Fruit fly (Drosophila melanogaster): ENCODE results near the gene CG7304.

The CG7304 gene

dm6 chr3L:15662510-15662909, 17.0 kb upstream of the CG7304 start:
- TF ChIP-seq CG9948 (tag; optimal IDR thresholded peaks at IDR 0.05) (no peak), fd96Ca (GFP tag; IDR thresholded peaks at IDR 0.05) (no peak), CG8159 (tag; optimal IDR thresholded peaks at IDR 0.05) (no peak), CG14655 (GFP tag; optimal IDR thresholded peaks at IDR 0.05) (no peak), CG12605 (GFP tag; IDR thresholded peaks at IDR 0.05) (no peak)

- no peak for TF ChIP-seq CG8159 (tag; optimal IDR thresholded peaks at IDR 0.05)
- TF ChIP-seq D1 (tag; optimal IDR thresholded peaks at IDR 0.05), result no peak
- no peak for TF ChIP-seq Ets98B (GFP tag; IDR thresholded peaks at IDR 0.05)
- TF ChIP-seq rn (GFP tag; IDR thresholded peaks at IDR 0.05), result no peak
Observed at dm6 chr3L:15664199-15664794, 15.2 kb upstream of the CG7304 start.

- TF ChIP-seq CG34367 (tag; optimal IDR thresholded peaks at IDR 0.05) (no peak), fd96Ca (GFP tag; IDR thresholded peaks at IDR 0.05) (no peak), Snoo (tag; optimal IDR thresholded peaks at IDR 0.05) (no peak), Ets98B (GFP tag; IDR thresholded peaks at IDR 0.05) (no peak), D1 (tag; optimal IDR thresholded peaks at IDR 0.05) (no peak), CG8301 (tag; optimal IDR thresholded peaks at IDR 0.05) (no peak), CG10348 (GFP tag; IDR thresholded peaks at IDR 0.05) (no peak), CG15710 (tag; optimal IDR thresholded peaks at IDR 0.05) (no peak), rn (GFP tag; IDR thresholded peaks at IDR 0.05) (no peak), gl (tag; optimal IDR thresholded peaks at IDR 0.05) (no peak), CG13204 (GFP tag; optimal IDR thresholded peaks at IDR 0.05) (no peak), Pif1B (GFP tag; optimal IDR thresholded peaks at IDR 0.05) (no peak), CG14655 (GFP tag; optimal IDR thresholded peaks at IDR 0.05) (no peak), CG4496 (GFP tag; IDR thresholded peaks at IDR 0.05) (no peak)
Observed at dm6 chr3L:15665741-15666140, 13.8 kb upstream of the CG7304 start.

dm6 chr3L:15669939-15670338, 9.6 kb upstream of the CG7304 start:
- TF ChIP-seq CG9948 (tag; optimal IDR thresholded peaks at IDR 0.05) (no peak), CG14655 (GFP tag; optimal IDR thresholded peaks at IDR 0.05) (no peak), D1 (tag; optimal IDR thresholded peaks at IDR 0.05) (no peak), CG17806 (tag; optimal IDR thresholded peaks at IDR 0.05) (no peak), CG12605 (GFP tag; IDR thresholded peaks at IDR 0.05) (no peak), CG13204 (GFP tag; optimal IDR thresholded peaks at IDR 0.05) (no peak), EcR (GFP tag; optimal IDR thresholded peaks at IDR 0.05) (no peak), CG8159 (tag; optimal IDR thresholded peaks at IDR 0.05) (no peak), Pif1B (GFP tag; optimal IDR thresholded peaks at IDR 0.05) (no peak), Ets98B (GFP tag; IDR thresholded peaks at IDR 0.05) (no peak), CG34367 (tag; optimal IDR thresholded peaks at IDR 0.05) (no peak), gl (tag; optimal IDR thresholded peaks at IDR 0.05) (no peak), CG8301 (tag; optimal IDR thresholded peaks at IDR 0.05) (no peak), CG15710 (tag; optimal IDR thresholded peaks at IDR 0.05) (no peak), CG32121 (GFP tag; IDR thresholded peaks at IDR 0.05) (no peak)

DNA sequence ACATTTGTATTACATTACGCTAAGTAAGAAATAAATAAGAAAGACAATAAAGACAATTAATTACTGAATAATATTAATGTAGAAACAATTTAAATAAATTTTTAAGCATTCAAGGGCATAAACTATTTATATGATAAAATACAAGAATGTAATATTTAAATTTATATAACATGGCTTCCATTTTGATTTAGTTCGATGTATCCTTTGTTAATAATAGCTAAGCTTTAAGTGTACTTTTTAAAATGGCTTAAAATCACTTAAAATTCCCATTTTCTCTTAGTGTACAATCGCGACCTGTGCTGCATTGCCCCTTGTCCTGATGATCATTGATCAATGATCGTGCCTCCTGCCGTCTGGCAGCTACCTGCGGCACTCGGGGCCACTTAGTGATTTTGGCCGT, 9.1 kb upstream of the CG7304 start:
- TF ChIP-seq rn (GFP tag; IDR thresholded peaks at IDR 0.05) (no peak), CG15710 (tag; optimal IDR thresholded peaks at IDR 0.05) (peak; percentile 17), EcR (GFP tag; optimal IDR thresholded peaks at IDR 0.05) (no peak), CG14655 (GFP tag; optimal IDR thresholded peaks at IDR 0.05) (no peak), Ets98B (GFP tag; IDR thresholded peaks at IDR 0.05) (no peak), CG8159 (tag; optimal IDR thresholded peaks at IDR 0.05) (peak; percentile 56), D1 (tag; optimal IDR thresholded peaks at IDR 0.05) (no peak), CG9948 (tag; optimal IDR thresholded peaks at IDR 0.05) (peak; percentile 7), CG32121 (GFP tag; IDR thresholded peaks at IDR 0.05) (no peak), Snoo (tag; optimal IDR thresholded peaks at IDR 0.05) (peak; percentile 25), CG13204 (GFP tag; optimal IDR thresholded peaks at IDR 0.05) (no peak), Pif1A (GFP tag; optimal IDR thresholded peaks at IDR 0.05) (no peak), CG12605 (GFP tag; IDR thresholded peaks at IDR 0.05) (no peak)

- TF ChIP-seq EcR (GFP tag; optimal IDR thresholded peaks at IDR 0.05), result no peak
- peak; percentile 14 for TF ChIP-seq CG14655 (GFP tag; optimal IDR thresholded peaks at IDR 0.05)
- TF ChIP-seq CG9948 (tag; optimal IDR thresholded peaks at IDR 0.05), result peak; percentile 3
- no peak for TF ChIP-seq CG8159 (tag; optimal IDR thresholded peaks at IDR 0.05)
Observed at dm6 chr3L:15672800-15673199, 6.7 kb upstream of the CG7304 start.

DNA sequence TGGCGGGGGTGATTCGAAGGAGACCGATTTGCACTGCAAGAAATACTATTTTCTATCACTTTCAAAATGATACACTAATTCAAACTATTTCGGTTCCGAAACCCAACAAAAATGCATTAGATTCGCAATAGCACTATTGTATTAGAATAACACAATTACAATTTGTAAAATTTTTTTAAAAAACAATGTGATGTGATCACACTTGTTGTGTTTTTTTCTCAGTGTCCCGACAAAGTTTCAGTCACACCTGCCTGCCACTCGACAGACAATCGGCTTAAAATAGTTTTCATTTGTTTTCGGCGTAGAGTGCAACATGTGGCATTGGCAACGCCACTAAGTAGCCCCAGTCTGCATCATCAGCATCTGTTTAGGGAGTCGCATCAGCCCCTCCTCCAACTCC, 4.4 kb upstream of the CG7304 start:
- TF ChIP-seq CG12605 (GFP tag; IDR thresholded peaks at IDR 0.05) (no peak), CG17806 (tag; optimal IDR thresholded peaks at IDR 0.05) (no peak), D1 (tag; optimal IDR thresholded peaks at IDR 0.05) (no peak), CG8159 (tag; optimal IDR thresholded peaks at IDR 0.05) (no peak), CG15710 (tag; optimal IDR thresholded peaks at IDR 0.05) (no peak), CG9948 (tag; optimal IDR thresholded peaks at IDR 0.05) (peak; percentile 23), Pif1A (GFP tag; optimal IDR thresholded peaks at IDR 0.05) (no peak), CG14655 (GFP tag; optimal IDR thresholded peaks at IDR 0.05) (peak; percentile 65), Ets98B (GFP tag; IDR thresholded peaks at IDR 0.05) (0 out of 2 replicates have a peak, but pooled peaks have one; percentile 14), CG8301 (tag; optimal IDR thresholded peaks at IDR 0.05) (peak; percentile 37), CG32121 (GFP tag; IDR thresholded peaks at IDR 0.05) (no peak), CG13204 (GFP tag; optimal IDR thresholded peaks at IDR 0.05) (no peak), rn (GFP tag; IDR thresholded peaks at IDR 0.05) (no peak), fd96Ca (GFP tag; IDR thresholded peaks at IDR 0.05) (no peak), Pif1B (GFP tag; optimal IDR thresholded peaks at IDR 0.05) (no peak), CG34367 (tag; optimal IDR thresholded peaks at IDR 0.05) (no peak), Snoo (tag; optimal IDR thresholded peaks at IDR 0.05) (no peak), gl (tag; optimal IDR thresholded peaks at IDR 0.05) (no peak), CG4496 (GFP tag; IDR thresholded peaks at IDR 0.05) (no peak), CG10348 (GFP tag; IDR thresholded peaks at IDR 0.05) (no peak), EcR (GFP tag; optimal IDR thresholded peaks at IDR 0.05) (no peak)
